Fruit fly (Drosophila melanogaster) whole organism, embryonic: ENCODE results near the gene CG34282.

Experiments used
- CG13424 ChIP-seq: fragments of 200-800 bp; sonication (Bioruptor generic); optimal IDR thresholded peaks from 2 replicates; lab custom pipeline; 2019; ENCODE audit warnings: missing biosample characterization, mild to moderate bottlenecking, missing genetic modification characterization, moderate library complexity
- CG1602 ChIP-seq: fragments of 200-800 bp; sonication (Bioruptor generic); optimal IDR thresholded peaks from 3 replicates; lab custom pipeline; 2016; ENCODE audit warnings: missing biosample characterization, missing genetic modification characterization
- Pdp1 ChIP-seq, 2 experiments: fragments of 200-800 bp; sonication (Bioruptor generic); optimal IDR thresholded peaks; 3 replicates each; lab custom pipeline; 2016; ENCODE audit warnings: missing biosample characterization in 2 of 2, missing genetic modification characterization in 2 of 2, mild to moderate bottlenecking in 1 of 2, moderate library complexity in 1 of 2
- az2 ChIP-seq: fragments of 200-800 bp; sonication (Bioruptor generic); optimal IDR thresholded peaks from 3 replicates; lab custom pipeline; 2016; ENCODE audit warnings: missing biosample characterization, missing genetic modification characterization
- lola ChIP-seq, 3 experiments: fragments of >200 bp in 2 of 3; fragments of 200-800 bp in 1 of 3; sonication (Bioruptor generic) in 1 of 3; optimal IDR thresholded peaks; 2 replicates each; lab custom pipeline; 2017 to 2019; ENCODE audit warnings: missing biosample characterization in 3 of 3, missing genetic modification characterization in 3 of 3, mild to moderate bottlenecking in 1 of 3, moderate library complexity in 1 of 3
- pan ChIP-seq, 4 experiments: fragments of >200 bp in 3 of 4; fragments of 200-800 bp in 1 of 4; sonication (Bioruptor generic) in 1 of 4; optimal IDR thresholded peaks in 3 of 4; IDR thresholded peaks in 1 of 4; 2 replicates each; pipeline versions ENCODE4 v1.3.6 to Lab custom; 2017 to 2022; ENCODE audit warnings: missing biosample characterization in 2 of 4, missing genetic modification characterization in 2 of 4, mixed read lengths in 1 of 4

DNA sequence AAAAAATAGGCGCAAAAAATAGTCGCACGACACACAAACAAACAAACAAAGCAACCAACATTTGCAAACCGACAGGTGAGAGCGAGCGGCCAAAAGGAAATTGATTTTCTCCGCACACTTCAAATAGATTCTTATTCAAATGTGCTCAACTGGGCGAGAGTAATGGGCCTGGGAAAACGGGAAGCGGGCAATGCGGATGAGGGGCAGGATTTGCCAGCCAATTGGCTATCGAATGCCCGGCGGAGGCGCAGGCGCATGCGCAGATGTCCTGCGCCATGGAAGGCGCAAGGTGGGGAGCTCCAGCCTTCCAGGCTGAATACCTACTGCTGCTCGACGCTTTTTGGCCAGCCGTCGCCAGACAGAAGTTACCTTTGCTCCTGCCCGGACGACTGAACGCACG is 10.1 kb downstream of the CG34282 start, which contains the start of the genes ChAT and VAChT:
- no peak for TF ChIP-seq Pdp1 (GFP tag; optimal IDR thresholded peaks at IDR 0.05; lab: Kevin White, UChicago)
- no peak for TF ChIP-seq lola (GFP tag; optimal IDR thresholded peaks at IDR 0.05; lab: Kevin White, UChicago)
- TF ChIP-seq CG13424: no peak
- no peak for TF ChIP-seq pan (optimal IDR thresholded peaks at IDR 0.05; lab: Kevin White, UChicago)
- no peak for TF ChIP-seq pan (GFP tag; optimal IDR thresholded peaks at IDR 0.05 in 1 of 2, IDR thresholded peaks at IDR 0.05 in 1 of 2)
- TF ChIP-seq CG1602 (GFP tag; lab: Kevin White, UChicago): no peak
- TF ChIP-seq az2 (GFP tag; lab: Kevin White, UChicago): no peak
